Worm (Caenorhabditis elegans) whole organism, L2 larva: ENCODE data around the gene col-105.
A peak's percentile ranks its signal among the peaks of the same experiment; 100 is the strongest.

Source experiments
- C34F6.9 ChIP-seq: fragments of 150-350 bp; optimal IDR thresholded peaks from 2 replicates; lab custom pipeline; 2014; ENCODE audit warnings: missing biosample characterization, missing genetic modification characterization
- F13H6.1 ChIP-seq: sonication (generic microtip); optimal IDR thresholded peaks from 2 replicates; lab custom pipeline; 2016; ENCODE audit warnings: missing genetic modification characterization, missing compliant biosample characterization
- R02D3.7 ChIP-seq: fragments of 150-350 bp; optimal IDR thresholded peaks from 2 replicates; lab custom pipeline; 2014; ENCODE audit warnings: missing biosample characterization, missing genetic modification characterization
- Y55F3AM.14 ChIP-seq: fragments of 200-800 bp; sonication (Bioruptor generic); optimal IDR thresholded peaks from 2 replicates; lab custom pipeline; 2018; ENCODE audit warnings: mild to moderate bottlenecking, missing genetic modification characterization, missing compliant biosample characterization
- ZK546.5 ChIP-seq: sonication (generic microtip); optimal IDR thresholded peaks from 2 replicates; lab custom pipeline; 2017; ENCODE audit warnings: missing biosample characterization, missing genetic modification characterization
- alr-1 ChIP-seq: fragments of 150-350 bp; optimal IDR thresholded peaks from 2 replicates; lab custom pipeline; 2014; ENCODE audit warnings: missing biosample characterization, missing genetic modification characterization
- aly-2 ChIP-seq: fragments of 150-350 bp; optimal IDR thresholded peaks from 2 replicates; lab custom pipeline; 2014; ENCODE audit warnings: missing biosample characterization, missing genetic modification characterization
- ama-1 ChIP-seq: fragments of 150-350 bp; optimal IDR thresholded peaks from 2 replicates; lab custom pipeline; 2018; ENCODE audit warnings: inconsistent platforms
- blmp-1 ChIP-seq: sonication (generic microtip); optimal IDR thresholded peaks from 2 replicates; lab custom pipeline; 2017; ENCODE audit warnings: missing genetic modification characterization, mild to moderate bottlenecking, missing compliant biosample characterization, antibody characterized with exemption, moderate library complexity; ENCODE audit not compliant: insufficient read depth
- ceh-16 ChIP-seq: fragments of 150-350 bp; optimal IDR thresholded peaks from 2 replicates; lab custom pipeline; 2014; ENCODE audit warnings: missing biosample characterization, missing genetic modification characterization
- ceh-82 ChIP-seq: fragments of 150-350 bp; optimal IDR thresholded peaks from 2 replicates; lab custom pipeline; 2014; ENCODE audit warnings: missing biosample characterization, missing genetic modification characterization
- crh-2 ChIP-seq: sonication (generic microtip); optimal IDR thresholded peaks from 2 replicates; lab custom pipeline; 2017; ENCODE audit warnings: missing biosample characterization, missing genetic modification characterization
- dmd-4 ChIP-seq: sonication (generic microtip); optimal IDR thresholded peaks from 2 replicates; lab custom pipeline; 2017; ENCODE audit warnings: missing biosample characterization, missing genetic modification characterization
- egl-27 ChIP-seq: sonication (generic microtip); optimal IDR thresholded peaks from 3 replicates; lab custom pipeline; 2017; ENCODE audit warnings: missing biosample characterization, missing genetic modification reagents, missing genetic modification characterization
- elt-1 ChIP-seq: fragments of 150-350 bp; optimal IDR thresholded peaks from 2 replicates; lab custom pipeline; 2014; ENCODE audit warnings: missing biosample characterization, missing genetic modification characterization
- elt-3 ChIP-seq: sonication (generic microtip); optimal IDR thresholded peaks from 2 replicates; lab custom pipeline; 2017; ENCODE audit warnings: missing biosample characterization, missing genetic modification characterization
- fos-1 ChIP-seq: fragments of 150-350 bp; optimal IDR thresholded peaks from 2 replicates; lab custom pipeline; 2014; ENCODE audit warnings: missing biosample characterization, missing genetic modification characterization
- gmeb-1 ChIP-seq: fragments of 150-350 bp; optimal IDR thresholded peaks from 2 replicates; lab custom pipeline; 2014; ENCODE audit warnings: missing biosample characterization, missing genetic modification characterization
- lin-11 ChIP-seq: fragments of 150-350 bp; sonication (generic microtip); optimal IDR thresholded peaks from 2 replicates; lab custom pipeline; 2014; ENCODE audit warnings: missing biosample characterization, missing genetic modification characterization, inconsistent platforms, mixed read lengths
- lin-13 ChIP-seq: fragments of 150-350 bp; optimal IDR thresholded peaks from 2 replicates; lab custom pipeline; 2014; ENCODE audit warnings: missing biosample characterization, missing genetic modification reagents, missing genetic modification characterization
- lin-39 ChIP-seq: fragments of 150-350 bp; optimal IDR thresholded peaks from 2 replicates; lab custom pipeline; 2014; ENCODE audit warnings: missing biosample characterization, missing genetic modification reagents, missing genetic modification characterization
- lsy-2 ChIP-seq, 2 experiments: fragments of 150-350 bp in 1 of 2; sonication (generic microtip) in 1 of 2; optimal IDR thresholded peaks; 2 replicates each; lab custom pipeline; 2014 to 2017; ENCODE audit warnings: missing biosample characterization in 2 of 2, missing genetic modification characterization in 2 of 2
- mab-5 ChIP-seq: fragments of 150-350 bp; optimal IDR thresholded peaks from 2 replicates; lab custom pipeline; 2014; ENCODE audit warnings: missing biosample characterization, missing genetic modification characterization
- mbf-1 ChIP-seq: sonication (generic microtip); optimal IDR thresholded peaks from 2 replicates; lab custom pipeline; 2017; ENCODE audit warnings: missing biosample characterization, missing genetic modification characterization
- mdl-1 ChIP-seq, 2 experiments: fragments of 150-350 bp in 1 of 2; sonication (generic microtip) in 1 of 2; optimal IDR thresholded peaks; 2 replicates each; lab custom pipeline; 2017; ENCODE audit warnings: missing biosample characterization in 2 of 2, missing genetic modification characterization in 2 of 2
- nhr-10 ChIP-seq: sonication (generic microtip); optimal IDR thresholded peaks from 2 replicates; lab custom pipeline; 2017; ENCODE audit warnings: missing biosample characterization, missing genetic modification characterization
- nhr-11 ChIP-seq: fragments of 150-350 bp; optimal IDR thresholded peaks from 2 replicates; lab custom pipeline; 2014; ENCODE audit warnings: missing biosample characterization, missing genetic modification characterization
- nhr-12 ChIP-seq: fragments of 150-350 bp; optimal IDR thresholded peaks from 2 replicates; lab custom pipeline; 2014; ENCODE audit warnings: missing biosample characterization, missing genetic modification characterization
- nhr-129 ChIP-seq: fragments of 150-350 bp; optimal IDR thresholded peaks from 2 replicates; lab custom pipeline; 2014; ENCODE audit warnings: missing biosample characterization, missing genetic modification characterization
- nhr-21 ChIP-seq: fragments of 150-350 bp; optimal IDR thresholded peaks from 2 replicates; lab custom pipeline; 2014; ENCODE audit warnings: missing biosample characterization, missing genetic modification characterization
- nhr-23 ChIP-seq: fragments of 150-350 bp; optimal IDR thresholded peaks from 2 replicates; lab custom pipeline; 2014; ENCODE audit warnings: missing biosample characterization, missing genetic modification reagents, missing genetic modification characterization
- nhr-237 ChIP-seq: fragments of 150-350 bp; optimal IDR thresholded peaks from 2 replicates; lab custom pipeline; 2014; ENCODE audit warnings: missing biosample characterization, missing genetic modification characterization
- nhr-25 ChIP-seq: fragments of 150-350 bp; sonication (generic microtip); optimal IDR thresholded peaks from 3 replicates; lab custom pipeline; 2014; ENCODE audit warnings: missing biosample characterization, missing genetic modification characterization
- nhr-6 ChIP-seq: fragments of 150-350 bp; optimal IDR thresholded peaks from 2 replicates; lab custom pipeline; 2014; ENCODE audit warnings: missing biosample characterization, missing genetic modification characterization
- nhr-77 ChIP-seq: fragments of 150-350 bp; optimal IDR thresholded peaks from 2 replicates; lab custom pipeline; 2014; ENCODE audit warnings: missing biosample characterization, missing genetic modification characterization
- peb-1 ChIP-seq: fragments of 150-350 bp; optimal IDR thresholded peaks from 2 replicates; lab custom pipeline; 2014; ENCODE audit warnings: missing biosample characterization, missing genetic modification characterization
- sem-4 ChIP-seq: fragments of 150-350 bp; optimal IDR thresholded peaks from 2 replicates; lab custom pipeline; 2014; ENCODE audit warnings: missing biosample characterization, missing genetic modification reagents, missing genetic modification characterization
- skn-1 ChIP-seq: sonication (generic microtip); optimal IDR thresholded peaks from 2 replicates; lab custom pipeline; 2017; ENCODE audit warnings: missing biosample characterization, missing genetic modification characterization
- sma-3 ChIP-seq: sonication (generic microtip); optimal IDR thresholded peaks from 2 replicates; lab custom pipeline; 2016; ENCODE audit warnings: missing genetic modification reagents, missing genetic modification characterization, missing compliant biosample characterization
- sma-9 ChIP-seq, 2 experiments: fragments of 150-350 bp in 1 of 2; sonication (generic microtip) in 1 of 2; optimal IDR thresholded peaks; 2 replicates each; lab custom pipeline; 2014 to 2016; ENCODE audit warnings: missing genetic modification characterization in 2 of 2, mild to moderate bottlenecking in 1 of 2, missing biosample characterization in 1 of 2, missing compliant biosample characterization in 1 of 2, missing genetic modification reagents in 1 of 2, moderate library complexity in 1 of 2
- snpc-4 ChIP-seq: fragments of 150-350 bp; optimal IDR thresholded peaks from 2 replicates; lab custom pipeline; 2014; ENCODE audit warnings: missing biosample characterization, missing genetic modification characterization
- unc-39 ChIP-seq: fragments of 150-350 bp; optimal IDR thresholded peaks from 2 replicates; lab custom pipeline; 2014; ENCODE audit warnings: missing biosample characterization, missing genetic modification characterization
- unc-55 ChIP-seq: fragments of 150-350 bp; sonication (generic microtip); optimal IDR thresholded peaks from 3 replicates; lab custom pipeline; 2014; ENCODE audit warnings: missing biosample characterization, missing genetic modification reagents, missing genetic modification characterization
- unc-62 ChIP-seq: fragments of 150-350 bp; optimal IDR thresholded peaks from 2 replicates; lab custom pipeline; 2014; ENCODE audit warnings: missing biosample characterization, missing genetic modification reagents, missing genetic modification characterization
- zag-1 ChIP-seq: fragments of 150-350 bp; optimal IDR thresholded peaks from 2 replicates; lab custom pipeline; 2014; ENCODE audit warnings: missing biosample characterization, missing genetic modification characterization
- ztf-1 ChIP-seq: fragments of 200-800 bp; sonication (Bioruptor generic); conservative IDR thresholded peaks from 2 replicates; pipeline ENCODE4 v1.3.6; 2022; ENCODE audit warnings: missing genetic modification characterization, missing compliant biosample characterization
- ztf-11 ChIP-seq: sonication (generic microtip); optimal IDR thresholded peaks from 2 replicates; lab custom pipeline; 2017; ENCODE audit warnings: missing biosample characterization, missing genetic modification characterization
- ztf-4 ChIP-seq: fragments of 150-350 bp; optimal IDR thresholded peaks from 2 replicates; lab custom pipeline; 2014; ENCODE audit warnings: missing biosample characterization, missing genetic modification characterization

Gene col-105

ce11 chrIV:1388079-1388478, 29.1 kb upstream of the col-105 start:
- TF ChIP-seq nhr-11 (tag; lab: Kevin White, UChicago), result no peak
- TF ChIP-seq ztf-4 (tag; lab: Kevin White, UChicago), result no peak
- no peak for TF ChIP-seq ama-1 (lab: Kevin White, UChicago)
- TF ChIP-seq gmeb-1 (tag; lab: Kevin White, UChicago), result peak; percentile 63
- no peak for TF ChIP-seq snpc-4 (tag; lab: Kevin White, UChicago)
- no peak for TF ChIP-seq mab-5 (tag; lab: Kevin White, UChicago)
- peak; percentile 66 for TF ChIP-seq nhr-129 (tag; lab: Kevin White, UChicago)
- TF ChIP-seq nhr-25 (tag; lab: Kevin White, UChicago), result peak; percentile 10
- TF ChIP-seq aly-2 (tag; lab: Kevin White, UChicago), result no peak
- TF ChIP-seq lin-13, result peak; percentile 50
- TF ChIP-seq ztf-11 (tag; lab: Kevin White, UChicago), result no peak
- peak; percentile 6 for TF ChIP-seq F13H6.1 (tag; lab: Kevin White, UChicago)
- TF ChIP-seq ztf-1 (GFP tag; lab: Robert Waterston, UW), result no peak
- TF ChIP-seq dmd-4 (tag; lab: Kevin White, UChicago), result no peak
- no peak for TF ChIP-seq egl-27 (tag; lab: Kevin White, UChicago)
- no peak for TF ChIP-seq nhr-6
- TF ChIP-seq lsy-2 (tag; optimal IDR thresholded peaks at IDR 0.05; lab: Kevin White, UChicago), result peak; percentile 10 to 20
- TF ChIP-seq sma-3 (GFP tag; lab: Kevin White, UChicago), result peak; percentile 49
- no peak for TF ChIP-seq lin-39 (tag; lab: Kevin White, UChicago)
- peak; percentile 42 for TF ChIP-seq sma-9 (GFP tag; optimal IDR thresholded peaks at IDR 0.05; lab: Kevin White, UChicago)
- TF ChIP-seq sma-9 (tag; optimal IDR thresholded peaks at IDR 0.05; lab: Kevin White, UChicago), result no peak
- TF ChIP-seq zag-1, result no peak
- TF ChIP-seq skn-1 (tag; lab: Kevin White, UChicago), result no peak
- TF ChIP-seq blmp-1 (tag; lab: Kevin White, UChicago), result no peak
- TF ChIP-seq mdl-1 (tag; optimal IDR thresholded peaks at IDR 0.05; lab: Kevin White, UChicago), result no peak
- TF ChIP-seq nhr-10, result no peak
- TF ChIP-seq Y55F3AM.14, result no peak
- TF ChIP-seq mbf-1 (tag; lab: Kevin White, UChicago), result no peak
- TF ChIP-seq R02D3.7 (tag; lab: Kevin White, UChicago), result no peak
- TF ChIP-seq peb-1, result no peak
- no peak for TF ChIP-seq sem-4 (tag; lab: Kevin White, UChicago)
- TF ChIP-seq nhr-21 (tag; lab: Kevin White, UChicago), result peak; percentile 23
- no peak for TF ChIP-seq elt-3 (tag; lab: Kevin White, UChicago)
- no peak for TF ChIP-seq ceh-82 (tag; lab: Kevin White, UChicago)
- TF ChIP-seq nhr-237 (tag; lab: Kevin White, UChicago), result no peak
- TF ChIP-seq elt-1, result no peak
- TF ChIP-seq fos-1 (tag; lab: Kevin White, UChicago), result peak; percentile 19
- TF ChIP-seq C34F6.9 (tag; lab: Kevin White, UChicago), result no peak
- no peak for TF ChIP-seq unc-62
- peak; percentile 9 for TF ChIP-seq crh-2 (tag; lab: Kevin White, UChicago)
- TF ChIP-seq nhr-23 (tag; lab: Kevin White, UChicago), result no peak
- TF ChIP-seq nhr-77 (tag; lab: Kevin White, UChicago), result no peak
- TF ChIP-seq unc-39 (tag; lab: Kevin White, UChicago), result no peak
- no peak for TF ChIP-seq ZK546.5 (tag; lab: Kevin White, UChicago)
- TF ChIP-seq unc-55 (GFP tag; lab: Kevin White, UChicago), result peak; percentile 42
- TF ChIP-seq lin-11 (tag; lab: Kevin White, UChicago), result peak; percentile 28
- no peak for TF ChIP-seq nhr-12 (tag; lab: Kevin White, UChicago)
- no peak for TF ChIP-seq alr-1
- TF ChIP-seq ceh-16 (tag; lab: Kevin White, UChicago), result no peak
